Worm (Caenorhabditis elegans) whole organism, L4 larva: ENCODE results near the gene F20G2.2.
A peak's percentile ranks its signal among the peaks of the same experiment; 100 is the strongest.

Source experiments
- D1046.2 ChIP-seq: fragments of 200-800 bp; sonication (Bioruptor generic); IDR thresholded peaks from 2 replicates; pipeline ENCODE4 v1.3.6; 2022; ENCODE audit warnings: missing genetic modification characterization, missing compliant biosample characterization
- F26F4.8 ChIP-seq: fragments of 200-800 bp; sonication (Bioruptor generic); conservative IDR thresholded peaks from 2 replicates; pipeline ENCODE4 v1.3.6; 2022; ENCODE audit warnings: missing genetic modification characterization, missing compliant biosample characterization
- F44E2.7 ChIP-seq: fragments of 200-800 bp; sonication (Bioruptor generic); IDR thresholded peaks from 2 replicates; pipeline ENCODE4 v2.1.2; 2022; ENCODE audit warnings: missing genetic modification characterization, missing compliant biosample characterization
- F49E8.2 ChIP-seq: sonication (generic microtip); optimal IDR thresholded peaks from 2 replicates; lab custom pipeline; 2016; ENCODE audit warnings: missing compliant biosample characterization, mild to moderate bottlenecking, missing genetic modification characterization, borderline replicate concordance
- Y105C5A.15 ChIP-seq: fragments of 200-800 bp; sonication (Bioruptor generic); IDR thresholded peaks from 2 replicates; pipeline ENCODE4 v1.3.6; 2022; ENCODE audit warnings: missing genetic modification characterization, missing compliant biosample characterization
- Y75B8A.6 ChIP-seq: fragments of 200-800 bp; sonication (Bioruptor generic); IDR thresholded peaks from 2 replicates; pipeline ENCODE4 v1.3.6; 2022; ENCODE audit warnings: missing genetic modification reagents, missing genetic modification characterization, missing compliant biosample characterization
- ZK337.2 ChIP-seq: fragments of 200-800 bp; sonication (Bioruptor generic); IDR thresholded peaks from 2 replicates; pipeline ENCODE4 v1.3.6; 2022; ENCODE audit warnings: missing genetic modification reagents, missing genetic modification characterization, missing compliant biosample characterization
- aly-2 ChIP-seq: sonication (generic microtip); optimal IDR thresholded peaks from 2 replicates; lab custom pipeline; 2018; ENCODE audit warnings: missing biosample characterization, missing genetic modification characterization
- ama-1 ChIP-seq: fragments of 150-350 bp; optimal IDR thresholded peaks from 2 replicates; lab custom pipeline; 2014; ENCODE audit warnings: inconsistent platforms, mixed read lengths
- arid-1 ChIP-seq: fragments of 200-800 bp; sonication (Bioruptor generic); conservative IDR thresholded peaks from 2 replicates; pipeline ENCODE4 v1.3.6; 2022; ENCODE audit warnings: missing genetic modification reagents, missing genetic modification characterization, missing compliant biosample characterization
- ceh-28 ChIP-seq: fragments of 150-350 bp; optimal IDR thresholded peaks from 2 replicates; lab custom pipeline; 2014; ENCODE audit warnings: missing biosample characterization, missing genetic modification reagents, missing genetic modification characterization
- ceh-44 ChIP-seq: fragments of 200-800 bp; sonication (Bioruptor generic); IDR thresholded peaks from 2 replicates; pipeline ENCODE4 v1.3.6; 2022; ENCODE audit warnings: missing genetic modification reagents, missing genetic modification characterization, missing compliant biosample characterization
- ceh-62 ChIP-seq: sonication (generic microtip); optimal IDR thresholded peaks from 2 replicates; lab custom pipeline; 2017; ENCODE audit warnings: missing biosample characterization, missing genetic modification characterization
- ceh-82 ChIP-seq: sonication (generic microtip); optimal IDR thresholded peaks from 2 replicates; lab custom pipeline; 2017; ENCODE audit warnings: missing biosample characterization, missing genetic modification characterization
- ctbp-1 ChIP-seq: fragments of 200-800 bp; sonication (Bioruptor generic); IDR thresholded peaks from 2 replicates; pipeline ENCODE4 v1.3.6; 2022; ENCODE audit warnings: missing genetic modification reagents, missing genetic modification characterization, missing compliant biosample characterization
- daf-12 ChIP-seq: fragments of 150-350 bp; optimal IDR thresholded peaks from 2 replicates; lab custom pipeline; 2014; ENCODE audit warnings: missing biosample characterization, missing genetic modification reagents, missing genetic modification characterization
- daf-16 ChIP-seq, 3 experiments: sonication (generic microtip); optimal IDR thresholded peaks; 2 replicates each; lab custom pipeline; 2016 to 2017; ENCODE audit warnings: missing genetic modification characterization in 3 of 3, missing genetic modification reagents in 3 of 3, mild to moderate bottlenecking in 2 of 3, missing compliant biosample characterization in 2 of 3, missing biosample characterization in 1 of 3, moderate library complexity in 1 of 3
- daf-19 ChIP-seq: fragments of 200-800 bp; sonication (Bioruptor generic); conservative IDR thresholded peaks from 2 replicates; pipeline ENCODE4 v1.3.6; 2022; ENCODE audit warnings: missing genetic modification characterization, missing compliant biosample characterization
- dmd-6 ChIP-seq: fragments of 200-800 bp; sonication (Bioruptor generic); IDR thresholded peaks from 2 replicates; pipeline ENCODE4 v1.3.6; 2022; ENCODE audit warnings: missing genetic modification reagents, missing genetic modification characterization, missing compliant biosample characterization
- dve-1 ChIP-seq: sonication (generic microtip); optimal IDR thresholded peaks from 2 replicates; lab custom pipeline; 2017; ENCODE audit warnings: antibody characterized with exemption, mild to moderate bottlenecking, missing genetic modification characterization, missing compliant biosample characterization; ENCODE audit not compliant: insufficient read depth
- egl-43 ChIP-seq: fragments of 200-800 bp; sonication (Bioruptor generic); IDR thresholded peaks from 2 replicates; pipeline ENCODE4 v1.3.6; 2022; ENCODE audit warnings: missing genetic modification reagents, missing genetic modification characterization, missing compliant biosample characterization
- fkh-10 ChIP-seq: fragments of 150-350 bp; optimal IDR thresholded peaks from 2 replicates; lab custom pipeline; 2014; ENCODE audit warnings: missing biosample characterization, missing genetic modification reagents, missing genetic modification characterization
- hlh-11 ChIP-seq: fragments of 200-800 bp; sonication (Bioruptor generic); optimal IDR thresholded peaks from 2 replicates; lab custom pipeline; 2018; ENCODE audit warnings: mild to moderate bottlenecking, missing genetic modification characterization, missing compliant biosample characterization
- lin-29 ChIP-seq: fragments of 200-800 bp; sonication (Bioruptor generic); IDR thresholded peaks from 2 replicates; pipeline ENCODE4 v1.3.6; 2022; ENCODE audit warnings: missing genetic modification reagents, missing genetic modification characterization, missing compliant biosample characterization
- lin-38 ChIP-seq: fragments of 200-800 bp; sonication (Bioruptor generic); IDR thresholded peaks from 2 replicates; pipeline ENCODE4 v1.3.6; 2022; ENCODE audit warnings: missing genetic modification reagents, missing genetic modification characterization, missing compliant biosample characterization
- mdl-1 ChIP-seq, 2 experiments: fragments of 150-350 bp in 1 of 2; sonication (generic microtip) in 1 of 2; optimal IDR thresholded peaks; 2 replicates each; lab custom pipeline; 2014 to 2017; ENCODE audit warnings: missing biosample characterization in 2 of 2, missing genetic modification characterization in 2 of 2
- mep-1 ChIP-seq: fragments of 150-350 bp; sonication (generic microtip); optimal IDR thresholded peaks from 3 replicates; lab custom pipeline; 2014; ENCODE audit warnings: missing biosample characterization, missing genetic modification characterization
- nhr-10 ChIP-seq: fragments of 150-350 bp; optimal IDR thresholded peaks from 2 replicates; lab custom pipeline; 2014; ENCODE audit warnings: missing biosample characterization, missing genetic modification characterization
- nhr-102 ChIP-seq: sonication (generic microtip); optimal IDR thresholded peaks from 2 replicates; lab custom pipeline; 2016; ENCODE audit warnings: mild to moderate bottlenecking, missing genetic modification characterization, moderate library complexity, missing compliant biosample characterization
- nhr-237 ChIP-seq: sonication (generic microtip); optimal IDR thresholded peaks from 2 replicates; lab custom pipeline; 2017; ENCODE audit warnings: missing biosample characterization, missing genetic modification characterization
- nhr-28 ChIP-seq: fragments of 150-350 bp; optimal IDR thresholded peaks from 2 replicates; lab custom pipeline; 2014; ENCODE audit warnings: missing biosample characterization, missing genetic modification characterization
- nhr-41 ChIP-seq: fragments of 200-800 bp; sonication (Bioruptor generic); IDR thresholded peaks from 2 replicates; pipeline ENCODE4 v1.3.6; 2022; ENCODE audit warnings: missing genetic modification reagents, missing genetic modification characterization, missing compliant biosample characterization
- nhr-48 ChIP-seq: sonication (generic microtip); optimal IDR thresholded peaks from 2 replicates; lab custom pipeline; 2016; ENCODE audit warnings: mild to moderate bottlenecking, missing genetic modification characterization, missing compliant biosample characterization
- nhr-76 ChIP-seq: fragments of 150-350 bp; optimal IDR thresholded peaks from 2 replicates; lab custom pipeline; 2014; ENCODE audit warnings: missing biosample characterization, missing genetic modification characterization
- php-3 ChIP-seq: fragments of 200-800 bp; sonication (Bioruptor generic); IDR thresholded peaks from 2 replicates; pipeline ENCODE4 v1.3.6; 2022; ENCODE audit warnings: missing genetic modification reagents, missing genetic modification characterization, missing compliant biosample characterization
- pqm-1 ChIP-seq: sonication (generic microtip); optimal IDR thresholded peaks from 2 replicates; lab custom pipeline; 2017; ENCODE audit warnings: missing biosample characterization, missing genetic modification characterization
- set-16 ChIP-seq: fragments of 200-800 bp; sonication (Bioruptor generic); IDR thresholded peaks from 2 replicates; pipeline ENCODE4 v1.3.6; 2022; ENCODE audit warnings: missing genetic modification reagents, missing genetic modification characterization, missing compliant biosample characterization
- snpc-4 ChIP-seq: fragments of 150-350 bp; optimal IDR thresholded peaks from 2 replicates; lab custom pipeline; 2014; ENCODE audit warnings: missing biosample characterization, missing genetic modification characterization
- tra-1 ChIP-seq: fragments of 200-800 bp; sonication (Bioruptor generic); IDR thresholded peaks from 2 replicates; pipeline ENCODE4 v1.3.6; 2022; ENCODE audit warnings: missing genetic modification reagents, missing genetic modification characterization, missing compliant biosample characterization
- vab-7 ChIP-seq: fragments of 200-800 bp; sonication (Bioruptor generic); IDR thresholded peaks from 2 replicates; pipeline ENCODE4 v1.3.6; 2022; ENCODE audit warnings: missing genetic modification reagents, missing genetic modification characterization, missing compliant biosample characterization
- zag-1 ChIP-seq: fragments of 150-350 bp; optimal IDR thresholded peaks from 2 replicates; lab custom pipeline; 2014; ENCODE audit warnings: missing biosample characterization, missing genetic modification characterization
- zip-2 ChIP-seq: fragments of 150-350 bp; optimal IDR thresholded peaks from 2 replicates; lab custom pipeline; 2014; ENCODE audit warnings: missing biosample characterization, missing genetic modification characterization
- ztf-11 ChIP-seq: fragments of 150-350 bp; optimal IDR thresholded peaks from 2 replicates; lab custom pipeline; 2014; ENCODE audit warnings: missing biosample characterization, missing genetic modification characterization

F20G2.2 gene

DNA sequence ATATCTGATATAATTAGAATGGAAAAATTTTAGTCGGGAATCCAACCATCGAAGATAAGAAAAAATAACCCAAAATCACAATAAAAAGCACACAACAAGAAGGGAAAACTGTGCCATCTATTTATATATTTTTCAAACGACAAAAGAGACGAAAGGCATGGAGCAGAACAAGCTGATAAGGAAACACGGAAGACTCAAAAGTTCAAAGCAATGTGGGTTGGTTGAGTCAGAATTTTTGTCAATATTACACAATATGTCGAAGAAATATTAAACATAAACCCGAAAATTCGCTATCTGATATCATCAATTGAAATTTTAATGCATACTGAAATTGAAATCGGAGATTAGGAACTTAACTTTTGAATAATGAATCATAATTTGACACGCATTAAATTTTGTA lies 11.3 kb downstream of the F20G2.2 start, which contains the start of gene F35E12.9 (continued):
- TF ChIP-seq php-3 (peak; percentile 78), ztf-11 (tag; lab: Kevin White, UChicago) (no peak), dve-1 (peak; percentile 87), nhr-41 (GFP tag; lab: Robert Waterston, UW) (no peak), snpc-4 (tag; lab: Kevin White, UChicago) (no peak), ceh-44 (GFP tag; lab: Robert Waterston, UW) (no peak), Y75B8A.6 (GFP tag; lab: Robert Waterston, UW) (no peak), mdl-1 (tag; optimal IDR thresholded peaks at IDR 0.05; lab: Kevin White, UChicago) (no peak), lin-38 (GFP tag; lab: Robert Waterston, UW) (no peak), daf-19 (no peak), nhr-76 (tag; lab: Kevin White, UChicago) (no peak), set-16 (no peak)

DNA sequence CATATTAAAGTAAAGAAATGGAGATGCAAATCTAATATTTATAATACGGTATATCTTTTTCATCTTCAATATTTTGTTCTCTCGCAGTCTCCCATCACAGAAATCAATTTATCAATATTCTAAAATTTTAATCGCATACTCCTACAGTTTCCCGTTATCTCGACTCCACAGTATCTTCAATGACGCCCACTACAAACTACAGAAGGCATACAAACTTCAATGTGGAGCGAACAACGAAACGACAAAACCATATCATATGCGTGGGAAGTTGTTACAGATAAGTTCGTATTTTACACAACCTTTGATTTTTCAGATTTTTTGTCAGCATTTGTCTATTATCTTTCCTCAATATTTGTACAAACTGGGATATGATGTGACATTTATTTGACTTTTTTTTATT lies 16.3 kb downstream of the F20G2.2 start:
- TF ChIP-seq mep-1 (tag; lab: Kevin White, UChicago) (no peak), hlh-11 (tag; lab: Kevin White, UChicago) (peak; percentile 30), ama-1 (lab: Kevin White, UChicago) (no peak), ceh-82 (tag; lab: Kevin White, UChicago) (no peak), zag-1 (no peak), zip-2 (tag; lab: Kevin White, UChicago) (no peak), lin-29 (GFP tag; lab: Robert Waterston, UW) (no peak), ZK337.2 (GFP tag; lab: Robert Waterston, UW) (no peak), ceh-28 (tag; lab: Kevin White, UChicago) (no peak), Y105C5A.15 (GFP tag; lab: Robert Waterston, UW) (no peak), nhr-237 (no peak), daf-12 (no peak), ceh-62 (tag; lab: Kevin White, UChicago) (no peak), nhr-76 (tag; lab: Kevin White, UChicago) (no peak), fkh-10 (no peak), vab-7 (GFP tag; lab: Robert Waterston, UW) (no peak), dve-1 (peak; percentile 81), nhr-48 (no peak), D1046.2 (GFP tag; lab: Robert Waterston, UW) (no peak), dmd-6 (GFP tag; lab: Robert Waterston, UW) (peak; percentile 38; the same call in 1 of the 2 replicates), F49E8.2 (tag; lab: Kevin White, UChicago) (no peak), nhr-102 (peak; percentile 0), daf-16 (GFP tag; optimal IDR thresholded peaks at IDR 0.05; lab: Kevin White, UChicago) (no peak), daf-16 (tag; optimal IDR thresholded peaks at IDR 0.05; lab: Kevin White, UChicago) (peak; percentile 67), nhr-10 (tag; lab: Kevin White, UChicago) (no peak), pqm-1 (tag; lab: Kevin White, UChicago) (peak; percentile 72), aly-2 (tag; lab: Kevin White, UChicago) (no peak), F44E2.7 (GFP tag; lab: Robert Waterston, UW) (no peak), arid-1 (GFP tag; lab: Robert Waterston, UW) (no peak), egl-43 (GFP tag; lab: Robert Waterston, UW) (no peak), tra-1 (GFP tag; lab: Robert Waterston, UW) (no peak), ceh-44 (GFP tag; lab: Robert Waterston, UW) (no peak), F26F4.8 (GFP tag; lab: Robert Waterston, UW) (no peak), nhr-28 (tag; lab: Kevin White, UChicago) (peak; percentile 94), ctbp-1 (no peak)
